Fruit fly (Drosophila melanogaster): ENCODE data around the gene CG42486.

dm6 chr2L:11833786-11834185 is 9.2 kb upstream of the CG42486 start, which contains the start of gene CG45011:
- TF ChIP-seq CG8632 (GFP tag; optimal IDR thresholded peaks at IDR 0.05) (no peak), CG6792 (GFP tag; optimal IDR thresholded peaks at IDR 0.05) (no peak), CG31627 (GFP tag; optimal IDR thresholded peaks at IDR 0.05) (no peak), fkh (GFP tag; optimal IDR thresholded peaks at IDR 0.05) (no peak), CG11762 (GFP tag; optimal IDR thresholded peaks at IDR 0.05; ENCODE audit: insufficient read depth) (no peak), CG6854 (GFP tag; optimal IDR thresholded peaks at IDR 0.05) (no peak)

Measured in whole organism, prepupa.